Fruit fly (Drosophila melanogaster): Measurements from ENCODE around the gene CG33178.

The CG33178 gene

DNA sequence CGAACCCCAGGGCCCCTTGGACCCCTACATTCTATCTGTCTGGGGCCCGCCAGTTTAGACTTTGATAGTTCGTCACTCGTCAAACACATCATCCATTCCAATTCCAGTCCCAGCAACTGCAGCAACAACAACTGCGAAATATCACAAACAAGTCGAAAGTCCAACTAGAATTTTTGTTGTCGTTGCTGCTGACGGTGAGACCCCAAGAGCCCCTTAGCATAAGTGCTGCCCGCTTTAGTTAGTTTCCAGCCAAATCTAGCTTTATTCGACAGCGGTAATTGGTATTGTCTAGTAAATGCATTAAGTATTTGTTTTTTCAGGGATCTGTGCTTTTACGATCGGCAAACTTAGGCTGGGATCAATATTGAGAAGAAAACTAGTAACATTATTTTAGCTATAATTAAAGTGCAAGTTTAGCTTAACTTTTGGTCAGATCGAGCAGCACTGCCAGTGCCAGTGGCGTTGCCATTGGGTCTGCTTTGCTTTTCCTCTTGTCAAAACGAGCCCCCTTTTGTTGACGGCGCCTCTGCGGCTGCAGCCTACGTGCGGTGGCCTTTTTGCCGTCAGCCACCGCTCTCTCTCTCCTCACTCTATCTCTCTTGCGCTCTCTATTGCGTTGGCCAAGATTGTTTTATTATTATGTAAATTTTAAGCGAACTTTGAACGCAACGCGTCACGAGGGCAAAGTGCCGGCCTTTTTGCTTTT lies 7.8 kb upstream of the CG33178 start (continued):
- TF ChIP-seq Max (GFP tag; optimal IDR thresholded peaks at IDR 0.05) (peak; percentile 58), Adf1 (GFP tag; IDR thresholded peaks at IDR 0.05) (peak; percentile 62), prd (optimal IDR thresholded peaks at IDR 0.05) (no peak), prd (GFP tag; IDR thresholded peaks at IDR 0.05) (peak; percentile 89), CG14860 (GFP tag; IDR thresholded peaks at IDR 0.05; ENCODE audit: partially characterized antibody) (no peak), CG33557 (GFP tag; optimal IDR thresholded peaks at IDR 0.05) (peak; percentile 54), CG12104 (GFP tag; optimal IDR thresholded peaks at IDR 0.05) (peak; percentile 84), CG12744 (GFP tag; optimal IDR thresholded peaks at IDR 0.05) (peak; percentile 87), CG8290 (GFP tag; optimal IDR thresholded peaks at IDR 0.05) (peak; percentile 84), CG8290 (tag; optimal IDR thresholded peaks at IDR 0.05) (peak in 1 of 2 experiments; percentile 96), nom (GFP tag; optimal IDR thresholded peaks at IDR 0.05) (peak; percentile 97), CG8924 (tag; optimal IDR thresholded peaks at IDR 0.05) (peak; percentile 89), H15 (GFP tag; IDR thresholded peaks at IDR 0.05) (peak; percentile 85), CG14050 (GFP tag; IDR thresholded peaks at IDR 0.05) (peak; percentile 70), run (tag; optimal IDR thresholded peaks at IDR 0.05) (peak; percentile 69), CG13296 (GFP tag; optimal IDR thresholded peaks at IDR 0.05) (peak; percentile 89), Neu2 (GFP tag; optimal IDR thresholded peaks at IDR 0.05; ENCODE audit: borderline replicate concordance) (peak; percentile 47), Sin3A (optimal IDR thresholded peaks at IDR 0.05) (no peak), CG15479 (GFP tag; optimal IDR thresholded peaks at IDR 0.05) (no peak), yki (optimal IDR thresholded peaks at IDR 0.05) (no peak), CG1647 (GFP tag; optimal IDR thresholded peaks at IDR 0.05) (peak; percentile 88), CG15269 (tag; optimal IDR thresholded peaks at IDR 0.05) (peak; percentile 91), scrt (GFP tag; optimal IDR thresholded peaks at IDR 0.05) (peak; percentile 76), CG4820 (GFP tag; optimal IDR thresholded peaks at IDR 0.05) (peak; percentile 86), CG2116 (GFP tag; optimal IDR thresholded peaks at IDR 0.05) (peak; percentile 50), lbe (GFP tag; optimal IDR thresholded peaks at IDR 0.05) (peak; percentile 2), dimm (GFP tag; IDR thresholded peaks at IDR 0.05) (peak; percentile 66; the same call in 1 of the 2 replicates), CG43689 (GFP tag; IDR thresholded peaks at IDR 0.05) (peak; percentile 73), ssp (GFP tag; IDR thresholded peaks at IDR 0.05) (peak; percentile 77), trh (GFP tag; optimal IDR thresholded peaks at IDR 0.05) (peak; percentile 64), CG4424 (GFP tag; optimal IDR thresholded peaks at IDR 0.05) (peak; percentile 90), CG12299 (tag; optimal IDR thresholded peaks at IDR 0.05) (peak; percentile 60), CG1832 (GFP tag; optimal IDR thresholded peaks at IDR 0.05) (no peak), luna (GFP tag; optimal IDR thresholded peaks at IDR 0.05) (peak; percentile 91), CG7963 (GFP tag; IDR thresholded peaks at IDR 0.05; ENCODE audit: partially characterized antibody) (no peak), toy (GFP tag; IDR thresholded peaks at IDR 0.05) (peak; percentile 57; the same call in 1 of the 2 replicates), D (optimal IDR thresholded peaks at IDR 0.05) (no peak), D (GFP tag; optimal IDR thresholded peaks at IDR 0.05) (peak; percentile 69), CG6813 (GFP tag; optimal IDR thresholded peaks at IDR 0.05) (peak; percentile 73), Abd-B (GFP tag; optimal IDR thresholded peaks at IDR 0.05) (peak; percentile 76), zfh1 (GFP tag; IDR thresholded peaks at IDR 0.05) (peak; percentile 90), fd64A (GFP tag; optimal IDR thresholded peaks at IDR 0.05) (peak; percentile 48), CG7745 (tag; optimal IDR thresholded peaks at IDR 0.05) (no peak), CG13424 (tag; optimal IDR thresholded peaks at IDR 0.05) (peak; percentile 88), CG18262 (tag; optimal IDR thresholded peaks at IDR 0.05) (peak; percentile 77), CG10274 (GFP tag; optimal IDR thresholded peaks at IDR 0.05) (peak; percentile 67), CG2712 (tag; optimal IDR thresholded peaks at IDR 0.05) (peak; percentile 84), CG8089 (GFP tag; optimal IDR thresholded peaks at IDR 0.05) (peak; percentile 81), Fer1 (GFP tag; optimal IDR thresholded peaks at IDR 0.05) (peak; percentile 94), CG12155 (GFP tag; optimal IDR thresholded peaks at IDR 0.05) (peak; percentile 88), CG9437 (GFP tag; optimal IDR thresholded peaks at IDR 0.05) (peak; percentile 65)

Measured in whole organism, embryonic.